Worm (Caenorhabditis elegans): ENCODE data around the gene met-2.

ce11 chrIII:8370188-8370587 lies 4.9 kb upstream of the met-2 start:
- TF ChIP-seq ztf-23 (GFP tag; IDR thresholded peaks at IDR 0.05) (no peak), ztf-29 (GFP tag; IDR thresholded peaks at IDR 0.05) (no peak), flt-1 (GFP tag; IDR thresholded peaks at IDR 0.05) (no peak), med-1 (GFP tag; optimal IDR thresholded peaks at IDR 0.05; ENCODE audit: insufficient read depth) (no peak), klf-2 (GFP tag; conservative IDR thresholded peaks at IDR 0.05) (no peak)

Data from whole organism, midembryonic.